Fruit fly (Drosophila melanogaster): ENCODE data around the gene eIF1A.

The eIF1A gene

DNA sequence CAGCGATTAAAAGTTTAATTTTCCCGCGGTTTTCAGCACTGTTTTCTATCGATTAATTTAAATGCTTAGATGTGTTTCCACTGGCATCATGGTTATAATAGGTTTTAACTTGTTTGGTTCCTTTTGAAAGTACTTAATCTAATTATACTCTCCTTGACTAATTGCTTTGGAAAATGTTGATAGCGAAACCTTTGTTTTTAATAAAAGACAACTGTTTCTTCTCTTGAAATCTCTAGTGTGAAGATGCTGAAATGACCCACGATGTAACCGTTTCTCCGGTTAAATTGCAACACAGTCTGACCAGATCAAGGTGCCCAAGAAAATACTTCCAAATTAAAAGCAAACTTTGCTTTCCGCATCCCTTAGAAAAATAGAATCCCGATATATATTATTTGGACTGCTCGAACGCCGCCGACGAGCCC, 24.4 kb downstream of the eIF1A start, which contains the start of gene Dlc90F (continued):
- TF ChIP-seq CG3407 (GFP tag; optimal IDR thresholded peaks at IDR 0.05) (peak; percentile 54), luna (GFP tag; optimal IDR thresholded peaks at IDR 0.05) (no peak), wek (GFP tag; optimal IDR thresholded peaks at IDR 0.05) (no peak), CG12299 (tag; optimal IDR thresholded peaks at IDR 0.05) (peak; percentile 25), CG33557 (GFP tag; optimal IDR thresholded peaks at IDR 0.05) (peak; percentile 47), D19A (tag; optimal IDR thresholded peaks at IDR 0.05) (peak; percentile 20), CG10979 (tag; optimal IDR thresholded peaks at IDR 0.05) (peak; percentile 38), TFAM (GFP tag; optimal IDR thresholded peaks at IDR 0.05) (peak; percentile 21), Sry-β (GFP tag; optimal IDR thresholded peaks at IDR 0.05) (no peak), peb (GFP tag; IDR thresholded peaks at IDR 0.05) (peak; percentile 54; the same call in 1 of the 2 replicates), Optix (GFP tag; IDR thresholded peaks at IDR 0.05) (peak; percentile 55; the same call in 2 of the 3 replicates), chif (GFP tag; optimal IDR thresholded peaks at IDR 0.05) (peak; percentile 66 to 83), jing (GFP tag; optimal IDR thresholded peaks at IDR 0.05) (peak; percentile 58), cad (GFP tag; optimal IDR thresholded peaks at IDR 0.05) (no peak), H15 (GFP tag; IDR thresholded peaks at IDR 0.05) (peak; percentile 77; the same call in 2 of the 3 replicates), CG15479 (GFP tag; optimal IDR thresholded peaks at IDR 0.05) (peak; percentile 43), CG4404 (GFP tag; IDR thresholded peaks at IDR 0.05) (peak; percentile 83), pfk (GFP tag; optimal IDR thresholded peaks at IDR 0.05) (no peak), D (optimal IDR thresholded peaks at IDR 0.05) (no peak), D (GFP tag; optimal IDR thresholded peaks at IDR 0.05) (peak; percentile 22), YL-1 (GFP tag; optimal IDR thresholded peaks at IDR 0.05) (peak; percentile 18), sc (optimal IDR thresholded peaks at IDR 0.05) (no peak), sc (GFP tag; optimal IDR thresholded peaks at IDR 0.05) (peak; percentile 53), Oli (tag; optimal IDR thresholded peaks at IDR 0.05) (peak; percentile 73), MBD-R2 (GFP tag; IDR thresholded peaks at IDR 0.05) (no peak; the same call in none of the 2 replicates), Chrac-16 (GFP tag; optimal IDR thresholded peaks at IDR 0.05) (peak; percentile 84), CG18619 (GFP tag; optimal IDR thresholded peaks at IDR 0.05) (peak; percentile 78), ERR (GFP tag; optimal IDR thresholded peaks at IDR 0.05) (peak; percentile 62), Fer2 (tag; optimal IDR thresholded peaks at IDR 0.05) (peak; percentile 34), tgo (GFP tag; IDR thresholded peaks at IDR 0.05) (peak; percentile 85), exex (tag; optimal IDR thresholded peaks at IDR 0.05) (peak; percentile 33), az2 (GFP tag; optimal IDR thresholded peaks at IDR 0.05) (peak; percentile 78), CG32772 (GFP tag; IDR thresholded peaks at IDR 0.05) (peak; percentile 70), CG5245 (GFP tag; optimal IDR thresholded peaks at IDR 0.05) (peak; percentile 23), CG10147 (GFP tag; optimal IDR thresholded peaks at IDR 0.05) (peak; percentile 57), Fer1 (GFP tag; optimal IDR thresholded peaks at IDR 0.05) (no peak), Dip2 (GFP tag; IDR thresholded peaks at IDR 0.05) (no peak), CG8359 (GFP tag; optimal IDR thresholded peaks at IDR 0.05; ENCODE audit: borderline replicate concordance) (no peak), CG6765 (GFP tag; optimal IDR thresholded peaks at IDR 0.05) (no peak), CG13624 (GFP tag; optimal IDR thresholded peaks at IDR 0.05) (peak; percentile 88), rib (GFP tag; IDR thresholded peaks at IDR 0.05) (peak; percentile 47; the same call in 1 of the 2 replicates), phol (tag; optimal IDR thresholded peaks at IDR 0.05) (peak; percentile 85), unpg (GFP tag; optimal IDR thresholded peaks at IDR 0.05) (peak; percentile 78), CG7987 (GFP tag; optimal IDR thresholded peaks at IDR 0.05) (no peak), nmo (GFP tag; optimal IDR thresholded peaks at IDR 0.05) (peak; percentile 91), ash1 (GFP tag; optimal IDR thresholded peaks at IDR 0.05) (no peak), Max (GFP tag; optimal IDR thresholded peaks at IDR 0.05) (peak; percentile 60), CG14965 (GFP tag; optimal IDR thresholded peaks at IDR 0.05; ENCODE audit: borderline replicate concordance) (no peak), CG7556 (GFP tag; optimal IDR thresholded peaks at IDR 0.05) (peak; percentile 54), fu2 (GFP tag; optimal IDR thresholded peaks at IDR 0.05) (peak; percentile 66), CG3726 (GFP tag; IDR thresholded peaks at IDR 0.05) (peak; percentile 72; the same call in 1 of the 3 replicates)
